Worm (Caenorhabditis elegans): ENCODE data around the gene flr-4.

ce11 chrX:15073479-15073878 lies 15.7 kb upstream of the flr-4 start:
- TF ChIP-seq unc-86 (tag; optimal IDR thresholded peaks at IDR 0.05), result no peak
- no peak for TF ChIP-seq pat-9 (tag; optimal IDR thresholded peaks at IDR 0.05)
- no peak for TF ChIP-seq sox-4 (tag; optimal IDR thresholded peaks at IDR 0.05)
- no peak for TF ChIP-seq lin-11 (tag; optimal IDR thresholded peaks at IDR 0.05)
- no peak for TF ChIP-seq ets-4 (tag; optimal IDR thresholded peaks at IDR 0.05)
- no peak for TF ChIP-seq ama-1 (optimal IDR thresholded peaks at IDR 0.05)
- no peak for TF ChIP-seq ahr-1 (tag; optimal IDR thresholded peaks at IDR 0.05)
- no peak for TF ChIP-seq nfya-1 (tag; optimal IDR thresholded peaks at IDR 0.05)
- no peak for TF ChIP-seq pha-4 (tag; optimal IDR thresholded peaks at IDR 0.05)
- TF ChIP-seq dve-1 (tag; optimal IDR thresholded peaks at IDR 0.05), result no peak

All from whole organism, late embryonic.